Worm (Caenorhabditis elegans) whole organism, L4 larva: ENCODE measurements around the gene nlp-33.

ENCODE experiments used
- D1046.2 ChIP-seq: fragments of 200-800 bp; sonication (Bioruptor generic); IDR thresholded peaks from 2 replicates; pipeline ENCODE4 v1.3.6; 2022; ENCODE audit warnings: missing genetic modification characterization, missing compliant biosample characterization
- F49E8.2 ChIP-seq: sonication (generic microtip); optimal IDR thresholded peaks from 2 replicates; lab custom pipeline; 2016; ENCODE audit warnings: missing compliant biosample characterization, mild to moderate bottlenecking, missing genetic modification characterization, borderline replicate concordance
- R02D3.7 ChIP-seq: fragments of 150-350 bp; sonication (generic microtip); optimal IDR thresholded peaks from 3 replicates; lab custom pipeline; 2014; ENCODE audit warnings: missing biosample characterization, missing genetic modification characterization
- Y75B8A.6 ChIP-seq: fragments of 200-800 bp; sonication (Bioruptor generic); IDR thresholded peaks from 2 replicates; pipeline ENCODE4 v1.3.6; 2022; ENCODE audit warnings: missing genetic modification reagents, missing genetic modification characterization, missing compliant biosample characterization
- aha-1 ChIP-seq: fragments of 150-350 bp; peaks from one replicate; lab custom pipeline; 2014; ENCODE audit warnings: missing biosample characterization, missing genetic modification characterization
- arid-1 ChIP-seq: fragments of 200-800 bp; sonication (Bioruptor generic); conservative IDR thresholded peaks from 2 replicates; pipeline ENCODE4 v1.3.6; 2022; ENCODE audit warnings: missing genetic modification reagents, missing genetic modification characterization, missing compliant biosample characterization
- attf-4 ChIP-seq: sonication (generic microtip); optimal IDR thresholded peaks from 3 replicates; lab custom pipeline; 2017; ENCODE audit warnings: missing biosample characterization, missing genetic modification characterization
- ceh-44 ChIP-seq: fragments of 200-800 bp; sonication (Bioruptor generic); IDR thresholded peaks from 2 replicates; pipeline ENCODE4 v1.3.6; 2022; ENCODE audit warnings: missing genetic modification reagents, missing genetic modification characterization, missing compliant biosample characterization
- ceh-62 ChIP-seq: sonication (generic microtip); optimal IDR thresholded peaks from 2 replicates; lab custom pipeline; 2017; ENCODE audit warnings: missing biosample characterization, missing genetic modification characterization
- ceh-82 ChIP-seq: sonication (generic microtip); optimal IDR thresholded peaks from 2 replicates; lab custom pipeline; 2017; ENCODE audit warnings: missing biosample characterization, missing genetic modification characterization
- ces-1 ChIP-seq: fragments of 150-350 bp; sonication (generic microtip); optimal IDR thresholded peaks from 4 replicates; lab custom pipeline; 2014; ENCODE audit warnings: missing biosample characterization, missing genetic modification reagents, missing genetic modification characterization
- ctbp-1 ChIP-seq: fragments of 200-800 bp; sonication (Bioruptor generic); IDR thresholded peaks from 2 replicates; pipeline ENCODE4 v1.3.6; 2022; ENCODE audit warnings: missing genetic modification reagents, missing genetic modification characterization, missing compliant biosample characterization
- daf-12 ChIP-seq: fragments of 150-350 bp; optimal IDR thresholded peaks from 2 replicates; lab custom pipeline; 2014; ENCODE audit warnings: missing biosample characterization, missing genetic modification reagents, missing genetic modification characterization
- daf-16 ChIP-seq, 3 experiments: sonication (generic microtip); optimal IDR thresholded peaks; 2 replicates each; lab custom pipeline; 2016 to 2017; ENCODE audit warnings: missing genetic modification characterization in 3 of 3, missing genetic modification reagents in 3 of 3, mild to moderate bottlenecking in 2 of 3, missing compliant biosample characterization in 2 of 3, missing biosample characterization in 1 of 3, moderate library complexity in 1 of 3
- daf-8 ChIP-seq: fragments of 200-800 bp; sonication (Bioruptor generic); IDR thresholded peaks from 2 replicates; pipeline ENCODE4 v1.3.6; 2022; ENCODE audit warnings: missing genetic modification characterization, missing compliant biosample characterization
- dmd-6 ChIP-seq: fragments of 200-800 bp; sonication (Bioruptor generic); IDR thresholded peaks from 2 replicates; pipeline ENCODE4 v1.3.6; 2022; ENCODE audit warnings: missing genetic modification reagents, missing genetic modification characterization, missing compliant biosample characterization
- dmd-8 ChIP-seq: fragments of 200-800 bp; sonication (Bioruptor generic); IDR thresholded peaks from 2 replicates; pipeline ENCODE4 v1.3.6; 2022; ENCODE audit warnings: missing genetic modification characterization, missing compliant biosample characterization
- dpl-1 ChIP-seq: fragments of 150-350 bp; optimal IDR thresholded peaks from 2 replicates; lab custom pipeline; 2014; ENCODE audit warnings: missing biosample characterization, missing genetic modification reagents, missing genetic modification characterization
- fkh-10 ChIP-seq: fragments of 150-350 bp; optimal IDR thresholded peaks from 2 replicates; lab custom pipeline; 2014; ENCODE audit warnings: missing biosample characterization, missing genetic modification reagents, missing genetic modification characterization
- fos-1 ChIP-seq: fragments of 150-350 bp; optimal IDR thresholded peaks from 2 replicates; lab custom pipeline; 2014; ENCODE audit warnings: missing biosample characterization, missing genetic modification characterization
- gei-8 ChIP-seq: fragments of 200-800 bp; sonication (Bioruptor generic); optimal IDR thresholded peaks from 2 replicates; lab custom pipeline; 2018; ENCODE audit warnings: mild to moderate bottlenecking, missing genetic modification characterization, missing compliant biosample characterization
- hlh-11 ChIP-seq: fragments of 200-800 bp; sonication (Bioruptor generic); optimal IDR thresholded peaks from 2 replicates; lab custom pipeline; 2018; ENCODE audit warnings: mild to moderate bottlenecking, missing genetic modification characterization, missing compliant biosample characterization
- jun-1 ChIP-seq: fragments of 150-350 bp; optimal IDR thresholded peaks from 2 replicates; lab custom pipeline; 2014; ENCODE audit warnings: missing biosample characterization, missing genetic modification reagents, missing genetic modification characterization
- lin-39 ChIP-seq: fragments of 150-350 bp; optimal IDR thresholded peaks from 2 replicates; lab custom pipeline; 2014; ENCODE audit warnings: missing biosample characterization, missing genetic modification reagents, missing genetic modification characterization
- madf-9 ChIP-seq: fragments of 200-800 bp; sonication (Bioruptor generic); conservative IDR thresholded peaks from 2 replicates; pipeline ENCODE4 v1.3.6; 2022; ENCODE audit warnings: missing genetic modification reagents, missing genetic modification characterization, missing compliant biosample characterization
- mxl-2 ChIP-seq: fragments of 200-800 bp; sonication (Bioruptor generic); conservative IDR thresholded peaks from 2 replicates; pipeline ENCODE4 v1.3.6; 2022; ENCODE audit warnings: missing genetic modification reagents, missing genetic modification characterization, missing compliant biosample characterization
- mxl-3 ChIP-seq: fragments of 200-800 bp; sonication (Bioruptor generic); optimal IDR thresholded peaks from 2 replicates; lab custom pipeline; 2018; ENCODE audit warnings: mild to moderate bottlenecking, missing genetic modification characterization, missing compliant biosample characterization
- nhr-10 ChIP-seq: fragments of 150-350 bp; optimal IDR thresholded peaks from 2 replicates; lab custom pipeline; 2014; ENCODE audit warnings: missing biosample characterization, missing genetic modification characterization
- nhr-11 ChIP-seq: fragments of 150-350 bp; optimal IDR thresholded peaks from 2 replicates; lab custom pipeline; 2014; ENCODE audit warnings: missing biosample characterization, missing genetic modification characterization
- nhr-237 ChIP-seq: sonication (generic microtip); optimal IDR thresholded peaks from 2 replicates; lab custom pipeline; 2017; ENCODE audit warnings: missing biosample characterization, missing genetic modification characterization
- nhr-25 ChIP-seq: sonication (generic microtip); optimal IDR thresholded peaks from 2 replicates; lab custom pipeline; 2017; ENCODE audit warnings: missing genetic modification characterization, mild to moderate bottlenecking, missing compliant biosample characterization, antibody characterized with exemption, moderate library complexity, borderline replicate concordance; ENCODE audit not compliant: insufficient read depth
- nhr-41 ChIP-seq: fragments of 200-800 bp; sonication (Bioruptor generic); IDR thresholded peaks from 2 replicates; pipeline ENCODE4 v1.3.6; 2022; ENCODE audit warnings: missing genetic modification reagents, missing genetic modification characterization, missing compliant biosample characterization
- pha-4 ChIP-seq, 2 experiments: fragments of 150-350 bp in 1 of 2; fragments of 200-800 bp in 1 of 2; sonication (Bioruptor generic) in 1 of 2; IDR thresholded peaks in 1 of 2; optimal IDR thresholded peaks in 1 of 2; 2 replicates each; pipeline versions ENCODE4 v1.3.6 to Lab custom; 2014 to 2022; ENCODE audit warnings: missing genetic modification characterization in 2 of 2, missing genetic modification reagents in 2 of 2, missing biosample characterization in 1 of 2, missing compliant biosample characterization in 1 of 2
- php-3 ChIP-seq: fragments of 200-800 bp; sonication (Bioruptor generic); IDR thresholded peaks from 2 replicates; pipeline ENCODE4 v1.3.6; 2022; ENCODE audit warnings: missing genetic modification reagents, missing genetic modification characterization, missing compliant biosample characterization
- pqm-1 ChIP-seq: sonication (generic microtip); optimal IDR thresholded peaks from 2 replicates; lab custom pipeline; 2017; ENCODE audit warnings: missing biosample characterization, missing genetic modification characterization
- skn-1 ChIP-seq: fragments of 150-350 bp; optimal IDR thresholded peaks from 2 replicates; lab custom pipeline; 2014; ENCODE audit warnings: missing biosample characterization, missing genetic modification characterization
- spr-3 ChIP-seq: fragments of 200-800 bp; sonication (Bioruptor generic); optimal IDR thresholded peaks from 2 replicates; lab custom pipeline; 2018; ENCODE audit warnings: mild to moderate bottlenecking, missing genetic modification characterization, missing compliant biosample characterization
- tra-1 ChIP-seq: fragments of 200-800 bp; sonication (Bioruptor generic); IDR thresholded peaks from 2 replicates; pipeline ENCODE4 v1.3.6; 2022; ENCODE audit warnings: missing genetic modification reagents, missing genetic modification characterization, missing compliant biosample characterization
- unc-62 ChIP-seq, 3 experiments: fragments of 150-350 bp in 1 of 3; sonication (generic microtip); optimal IDR thresholded peaks in 2 of 3; peaks in 1 of 3; 1 replicate in 1 of 3; 2 replicates in 2 of 3; lab custom pipeline; 2014 to 2017; ENCODE audit warnings: missing biosample characterization in 3 of 3, missing genetic modification characterization in 3 of 3, missing genetic modification reagents in 3 of 3, missing genotype in 1 of 3
- zip-2 ChIP-seq: fragments of 150-350 bp; optimal IDR thresholded peaks from 2 replicates; lab custom pipeline; 2014; ENCODE audit warnings: missing biosample characterization, missing genetic modification characterization

The nlp-33 gene

ce11 chrV:11167745-11168144 is 20.6 kb downstream of the nlp-33 start:
- TF ChIP-seq fos-1 (tag; lab: Kevin White, UChicago) (no peak), fkh-10 (GFP tag; lab: Kevin White, UChicago) (peak; percentile 72)
- TF ChIP-seq, all 104 proteins: peak for 1

DNA sequence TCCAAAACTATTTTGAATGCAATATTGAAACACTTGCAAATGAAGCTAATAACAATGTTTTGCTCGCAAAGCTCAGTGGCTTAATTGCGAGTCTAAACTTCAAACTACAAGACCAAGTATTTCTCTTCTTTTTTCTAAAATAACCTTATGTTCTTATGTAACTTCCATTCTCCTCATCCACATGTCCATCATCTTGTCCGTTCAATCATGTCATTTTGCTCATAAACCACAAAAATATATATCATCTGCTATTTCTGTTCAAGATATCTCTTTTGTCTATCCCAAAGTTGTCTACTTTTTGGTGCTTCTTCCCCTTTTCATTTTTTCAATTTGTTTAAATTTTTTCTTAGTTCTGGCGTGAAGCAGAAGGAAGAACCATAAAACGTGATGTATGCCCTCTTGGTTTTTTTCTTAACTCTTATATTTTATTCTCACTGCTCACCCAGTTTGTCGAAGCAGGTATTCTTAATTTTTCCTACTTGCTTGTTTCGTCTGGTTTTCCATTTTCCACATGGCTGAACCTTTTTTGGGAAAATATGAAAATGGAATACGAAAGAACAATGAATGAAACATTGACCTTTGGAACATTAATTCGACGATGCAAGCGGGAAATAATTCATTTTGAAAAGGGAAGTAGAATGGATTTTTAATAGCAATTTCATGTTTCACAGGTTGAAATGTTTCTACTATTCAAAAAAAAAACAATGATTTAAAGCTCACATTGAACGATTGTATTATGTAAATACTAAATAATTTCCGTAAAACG is 23.6 kb downstream of the nlp-33 start:
- TF ChIP-seq zip-2 (tag; lab: Kevin White, UChicago) (no peak), arid-1 (GFP tag; lab: Robert Waterston, UW) (no peak), madf-9 (GFP tag; lab: Robert Waterston, UW) (no peak), skn-1 (tag; lab: Kevin White, UChicago) (no peak), aha-1 (tag; lab: Kevin White, UChicago) (peak; percentile 90), unc-62 (GFP tag; optimal IDR thresholded peaks at IDR 0.05 in 1 of 2; lab: Kevin White, UChicago) (peak in 1 of 2 experiments; percentile 98), unc-62 (tag; optimal IDR thresholded peaks at IDR 0.05; lab: Kevin White, UChicago) (no peak)

DNA sequence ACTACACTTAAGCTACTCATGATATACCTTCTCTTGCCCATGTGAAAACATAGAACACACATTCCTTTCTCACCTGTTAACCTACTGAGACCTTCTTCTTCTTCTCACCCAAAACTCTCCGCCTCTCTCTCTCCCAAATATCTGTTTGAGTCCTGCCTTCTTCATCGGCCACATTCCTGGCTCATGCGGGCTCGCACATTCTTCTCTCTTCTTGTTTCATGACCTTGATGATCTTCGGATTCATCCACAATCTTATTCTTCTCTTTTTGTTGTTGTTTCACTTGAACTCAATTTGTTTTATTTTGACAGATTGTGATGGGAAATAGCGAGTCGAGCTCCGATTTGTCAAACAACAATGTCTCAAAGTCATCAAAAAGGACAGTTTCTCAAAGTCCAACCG is 24.8 kb downstream of the nlp-33 start, which contains the start of gene T19C4.5:
Gene T19C4.5, plus strand, starts transcription at position 308 of the 400 bp plus-strand sequence.
- TF ChIP-seq pha-4 (GFP tag; IDR thresholded peaks at IDR 0.05; lab: Robert Waterston, UW) (no peak), pha-4 (tag; optimal IDR thresholded peaks at IDR 0.05; lab: Kevin White, UChicago) (no peak), nhr-41 (GFP tag; lab: Robert Waterston, UW) (no peak), hlh-11 (tag; lab: Kevin White, UChicago) (peak; percentile 22), dpl-1 (GFP tag; lab: Kevin White, UChicago) (no peak), ces-1 (GFP tag; lab: Kevin White, UChicago) (no peak), R02D3.7 (no peak), lin-39 (tag; lab: Kevin White, UChicago) (no peak), unc-62 (GFP tag; optimal IDR thresholded peaks at IDR 0.05 in 1 of 2; lab: Kevin White, UChicago) (no peak), unc-62 (tag; optimal IDR thresholded peaks at IDR 0.05; lab: Kevin White, UChicago) (no peak), ctbp-1 (no peak), ceh-82 (tag; lab: Kevin White, UChicago) (no peak), D1046.2 (GFP tag; lab: Robert Waterston, UW) (no peak), dmd-6 (GFP tag; lab: Robert Waterston, UW) (no peak), daf-16 (GFP tag; optimal IDR thresholded peaks at IDR 0.05; lab: Kevin White, UChicago) (no peak), daf-16 (tag; optimal IDR thresholded peaks at IDR 0.05; lab: Kevin White, UChicago) (no peak), nhr-237 (tag; lab: Kevin White, UChicago) (no peak), ceh-44 (no peak), nhr-11 (peak; percentile 50), Y75B8A.6 (GFP tag; lab: Robert Waterston, UW) (no peak)
- TF ChIP-seq, all 104 proteins: peak for 2

DNA sequence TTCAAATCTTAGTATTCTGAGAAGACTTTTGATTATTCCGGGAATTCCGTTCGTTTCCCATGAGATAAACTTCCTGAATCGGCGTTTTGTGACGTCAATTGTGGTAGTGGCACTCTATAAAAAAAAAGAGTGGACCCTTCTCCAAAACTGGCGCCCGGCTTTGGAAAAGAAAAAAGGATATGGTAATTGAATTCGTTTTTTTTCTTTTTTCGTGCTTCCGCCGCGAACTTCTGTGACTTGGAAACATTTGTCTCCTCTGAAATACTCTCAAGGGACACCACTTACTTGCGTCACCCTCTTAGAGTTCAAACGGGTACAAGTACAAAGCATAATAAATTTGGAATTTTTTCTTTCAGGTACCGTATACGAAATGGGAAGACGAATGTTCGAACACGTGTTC is 25.5 kb downstream of the nlp-33 start:
- TF ChIP-seq ces-1 (GFP tag; lab: Kevin White, UChicago) (peak; percentile 47), D1046.2 (GFP tag; lab: Robert Waterston, UW) (no peak), fkh-10 (GFP tag; lab: Kevin White, UChicago) (peak; percentile 51)

DNA sequence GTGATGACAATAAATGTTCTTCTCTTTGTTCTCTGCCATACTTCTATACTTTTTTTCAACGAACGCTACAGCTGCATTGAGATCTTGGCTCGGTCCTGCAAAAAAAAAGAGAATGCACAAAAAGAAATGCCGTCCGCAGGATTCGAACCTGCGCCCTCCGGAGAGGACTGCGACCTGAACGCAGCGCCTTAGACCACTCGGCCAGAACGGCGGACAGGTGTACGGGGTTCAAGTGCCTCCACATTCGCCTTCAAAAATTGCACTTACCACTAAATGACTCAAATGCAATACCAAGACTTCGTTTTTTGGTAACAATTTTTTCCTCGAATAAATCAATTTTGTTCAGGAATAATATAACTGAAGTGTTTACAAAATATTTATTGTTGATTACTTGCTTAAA is 27.5 kb downstream of the nlp-33 start:
- TF ChIP-seq jun-1 (tag; lab: Kevin White, UChicago) (no peak), nhr-25 (tag; lab: Kevin White, UChicago) (no peak), F49E8.2 (tag; lab: Kevin White, UChicago) (no peak), spr-3 (no peak), R02D3.7 (no peak), attf-4 (tag; lab: Kevin White, UChicago) (no peak), daf-8 (GFP tag; lab: Robert Waterston, UW) (no peak), ceh-62 (no peak), mxl-2 (GFP tag; lab: Robert Waterston, UW) (no peak), php-3 (GFP tag; lab: Robert Waterston, UW) (no peak), pha-4 (GFP tag; IDR thresholded peaks at IDR 0.05; lab: Robert Waterston, UW) (no peak), pha-4 (tag; optimal IDR thresholded peaks at IDR 0.05; lab: Kevin White, UChicago) (no peak), mxl-3 (GFP tag; lab: Kevin White, UChicago) (no peak), dmd-8 (GFP tag; lab: Robert Waterston, UW) (0 out of 2 replicates have a peak, but pooled peaks have one; percentile 9), ceh-44 (no peak), tra-1 (GFP tag; lab: Robert Waterston, UW) (0 out of 2 replicates have a peak, but pooled peaks have one; percentile 39), gei-8 (no peak), pqm-1 (tag; lab: Kevin White, UChicago) (no peak), skn-1 (tag; lab: Kevin White, UChicago) (no peak), daf-12 (no peak), nhr-10 (tag; lab: Kevin White, UChicago) (no peak)
